Worm (Caenorhabditis elegans) whole organism, young adult: Measurements from ENCODE around the gene clp-10.

ENCODE experiments used
- C06A6.2 ChIP-seq: fragments of 200-800 bp; sonication (Bioruptor generic); conservative IDR thresholded peaks from 2 replicates; pipeline ENCODE4 v1.3.6; 2022; ENCODE audit warnings: missing genetic modification characterization, missing compliant biosample characterization
- F22D6.2 ChIP-seq: sonication (generic microtip); optimal IDR thresholded peaks from 2 replicates; lab custom pipeline; 2016; ENCODE audit warnings: mild to moderate bottlenecking, missing genetic modification characterization, missing compliant biosample characterization
- F33H1.4 ChIP-seq: fragments of 200-800 bp; sonication (Bioruptor generic); IDR thresholded peaks from 2 replicates; pipeline ENCODE4 v1.3.6; 2022; ENCODE audit warnings: missing genetic modification reagents, missing genetic modification characterization, missing compliant biosample characterization
- F57C9.4 ChIP-seq: sonication (generic microtip); optimal IDR thresholded peaks from 2 replicates; lab custom pipeline; 2017; ENCODE audit warnings: mild to moderate bottlenecking, missing genetic modification characterization, missing compliant biosample characterization
- K11D2.4 ChIP-seq: fragments of 200-800 bp; sonication (Bioruptor generic); IDR thresholded peaks from 2 replicates; pipeline ENCODE4 v1.3.6; 2022; ENCODE audit warnings: missing genetic modification reagents, missing genetic modification characterization, missing compliant biosample characterization
- K12H6.12 ChIP-seq: fragments of 200-800 bp; sonication (Bioruptor generic); optimal IDR thresholded peaks from 2 replicates; lab custom pipeline; 2018; ENCODE audit warnings: mild to moderate bottlenecking, missing genetic modification characterization, missing compliant biosample characterization
- T07F8.4 ChIP-seq: sonication (generic microtip); optimal IDR thresholded peaks from 2 replicates; lab custom pipeline; 2016; ENCODE audit warnings: mild to moderate bottlenecking, missing genetic modification characterization, moderate library complexity, missing compliant biosample characterization
- athp-1 ChIP-seq: sonication (generic microtip); optimal IDR thresholded peaks from 2 replicates; lab custom pipeline; 2017; ENCODE audit warnings: mild to moderate bottlenecking, missing genetic modification characterization, missing compliant biosample characterization
- attf-3 ChIP-seq: fragments of 200-800 bp; sonication (Bioruptor generic); conservative IDR thresholded peaks from 2 replicates; pipeline ENCODE4 v1.3.6; 2022; ENCODE audit warnings: missing genetic modification reagents, missing genetic modification characterization, missing compliant biosample characterization
- attf-6 ChIP-seq: fragments of 200-800 bp; sonication (Bioruptor generic); IDR thresholded peaks from 2 replicates; pipeline ENCODE4 v1.3.6; 2022; ENCODE audit warnings: missing genetic modification reagents, missing genetic modification characterization, missing compliant biosample characterization
- bed-1 ChIP-seq: fragments of 200-800 bp; sonication (Bioruptor generic); IDR thresholded peaks from 2 replicates; pipeline ENCODE4 v1.3.6; 2022; ENCODE audit warnings: missing genetic modification reagents, missing genetic modification characterization, missing compliant biosample characterization
- ccch-3 ChIP-seq: fragments of 200-800 bp; sonication (Bioruptor generic); optimal IDR thresholded peaks from 2 replicates; lab custom pipeline; 2018; ENCODE audit warnings: mild to moderate bottlenecking, missing genetic modification characterization, missing compliant biosample characterization
- cebp-1 ChIP-seq, 2 experiments: fragments of 200-800 bp in 1 of 2; sonication (Bioruptor generic) in 1 of 2; sonication (generic microtip) in 1 of 2; IDR thresholded peaks in 1 of 2; optimal IDR thresholded peaks in 1 of 2; 2 replicates each; pipeline versions ENCODE4 v1.3.6 to Lab custom; 2017 to 2022; ENCODE audit warnings: missing compliant biosample characterization in 2 of 2, missing genetic modification characterization in 2 of 2, mild to moderate bottlenecking in 1 of 2, missing genetic modification reagents in 1 of 2, moderate library complexity in 1 of 2
- ceh-91 ChIP-seq: fragments of 200-800 bp; sonication (Bioruptor generic); IDR thresholded peaks from 2 replicates; pipeline ENCODE4 v1.3.6; 2022; ENCODE audit warnings: missing genetic modification reagents, missing genetic modification characterization, missing compliant biosample characterization
- dpff-1 ChIP-seq: sonication (generic microtip); optimal IDR thresholded peaks from 2 replicates; lab custom pipeline; 2017; ENCODE audit warnings: mild to moderate bottlenecking, missing genetic modification characterization, missing compliant biosample characterization
- fkh-3 ChIP-seq: sonication (generic microtip); optimal IDR thresholded peaks from 2 replicates; lab custom pipeline; 2016; ENCODE audit warnings: mild to moderate bottlenecking, missing genetic modification characterization, missing compliant biosample characterization
- gei-17 ChIP-seq: fragments of 200-800 bp; sonication (Bioruptor generic); optimal IDR thresholded peaks from 2 replicates; lab custom pipeline; 2018; ENCODE audit warnings: mild to moderate bottlenecking, missing genetic modification characterization, missing compliant biosample characterization
- him-1 ChIP-seq: sonication (generic microtip); optimal IDR thresholded peaks from 2 replicates; lab custom pipeline; 2016; ENCODE audit warnings: missing genotype, missing genetic modification reagents, missing genetic modification characterization, missing compliant biosample characterization
- hlh-12 ChIP-seq: sonication (generic microtip); optimal IDR thresholded peaks from 2 replicates; lab custom pipeline; 2016; ENCODE audit warnings: missing genetic modification characterization, missing compliant biosample characterization
- hmg-1.2 ChIP-seq: fragments of 200-800 bp; sonication (Bioruptor generic); IDR thresholded peaks from 2 replicates; pipeline ENCODE4 v1.3.6; 2022; ENCODE audit warnings: missing genetic modification reagents, missing genetic modification characterization, missing compliant biosample characterization
- hmg-20 ChIP-seq: fragments of 200-800 bp; sonication (Bioruptor generic); IDR thresholded peaks from 2 replicates; pipeline ENCODE4 v1.3.6; 2022; ENCODE audit warnings: missing genetic modification reagents, missing genetic modification characterization, missing compliant biosample characterization
- lag-1 ChIP-seq: fragments of 200-800 bp; sonication (Bioruptor generic); IDR thresholded peaks from 2 replicates; pipeline ENCODE4 v1.3.6; 2022; ENCODE audit warnings: missing genetic modification reagents, missing genetic modification characterization, missing compliant biosample characterization
- let-526 ChIP-seq: fragments of 200-800 bp; sonication (Bioruptor generic); IDR thresholded peaks from 2 replicates; pipeline ENCODE4 v1.3.6; 2022; ENCODE audit warnings: missing genetic modification reagents, missing genetic modification characterization, missing compliant biosample characterization
- lin-26 ChIP-seq: fragments of 200-800 bp; sonication (Bioruptor generic); IDR thresholded peaks from 2 replicates; pipeline ENCODE4 v1.3.6; 2022; ENCODE audit warnings: missing genetic modification reagents, missing genetic modification characterization, missing compliant biosample characterization
- lin-35 ChIP-seq, 3 experiments: fragments of 150-350 bp in 2 of 3; sonication (generic microtip) in 1 of 3; optimal IDR thresholded peaks; 2 replicates each; lab custom pipeline; 2014 to 2018; ENCODE audit warnings: missing biosample characterization in 3 of 3, missing genetic modification characterization in 3 of 3, missing genetic modification reagents in 3 of 3
- lin-40 ChIP-seq: sonication (generic microtip); optimal IDR thresholded peaks from 2 replicates; lab custom pipeline; 2016; ENCODE audit warnings: missing genetic modification characterization, mild to moderate bottlenecking, missing compliant biosample characterization, missing genotype, missing genetic modification reagents
- lir-1 ChIP-seq: fragments of 200-800 bp; sonication (Bioruptor generic); conservative IDR thresholded peaks from 2 replicates; pipeline ENCODE4 v1.3.6; 2022; ENCODE audit warnings: missing genetic modification reagents, missing genetic modification characterization, missing compliant biosample characterization
- lsl-1 ChIP-seq: fragments of 200-800 bp; sonication (Bioruptor generic); optimal IDR thresholded peaks from 2 replicates; lab custom pipeline; 2018; ENCODE audit warnings: mild to moderate bottlenecking, missing genetic modification characterization, moderate library complexity, missing compliant biosample characterization
- madf-6 ChIP-seq: fragments of 200-800 bp; sonication (Bioruptor generic); IDR thresholded peaks from 2 replicates; pipeline ENCODE4 v1.3.6; 2022; ENCODE audit warnings: missing genetic modification reagents, missing genetic modification characterization, missing compliant biosample characterization
- madf-8 ChIP-seq: fragments of 200-800 bp; sonication (Bioruptor generic); conservative IDR thresholded peaks from 2 replicates; pipeline ENCODE4 v1.3.6; 2022; ENCODE audit warnings: missing genetic modification reagents, missing genetic modification characterization, missing compliant biosample characterization
- mcd-1 ChIP-seq: fragments of 200-800 bp; sonication (Bioruptor generic); IDR thresholded peaks from 2 replicates; pipeline ENCODE4 v1.3.6; 2022; ENCODE audit warnings: missing genetic modification reagents, missing genetic modification characterization, missing compliant biosample characterization
- mel-28 ChIP-seq: sonication (generic microtip); optimal IDR thresholded peaks from 2 replicates; lab custom pipeline; 2016; ENCODE audit warnings: borderline replicate concordance, mild to moderate bottlenecking, missing genetic modification characterization, missing compliant biosample characterization
- nfya-2 ChIP-seq: fragments of 200-800 bp; sonication (Bioruptor generic); IDR thresholded peaks from 2 replicates; pipeline ENCODE4 v1.3.6; 2022; ENCODE audit warnings: missing genetic modification reagents, missing genetic modification characterization, missing compliant biosample characterization
- nhr-120 ChIP-seq: fragments of 200-800 bp; sonication (Bioruptor generic); IDR thresholded peaks from 2 replicates; pipeline ENCODE4 v1.3.6; 2022; ENCODE audit warnings: missing genetic modification characterization, missing compliant biosample characterization
- nhr-80 ChIP-seq: sonication (generic microtip); optimal IDR thresholded peaks from 2 replicates; lab custom pipeline; 2016; ENCODE audit warnings: missing genetic modification characterization, missing compliant biosample characterization
- pbrm-1 ChIP-seq: fragments of 200-800 bp; sonication (Bioruptor generic); IDR thresholded peaks from 2 replicates; pipeline ENCODE4 v1.3.6; 2022; ENCODE audit warnings: missing genetic modification reagents, missing genetic modification characterization, missing compliant biosample characterization
- pha-4 ChIP-seq: fragments of 150-350 bp; sonication (generic microtip); optimal IDR thresholded peaks from 2 replicates; lab custom pipeline; 2014; ENCODE audit warnings: missing biosample characterization, missing genetic modification reagents, missing genetic modification characterization
- repo-1 ChIP-seq: sonication (generic microtip); optimal IDR thresholded peaks from 2 replicates; lab custom pipeline; 2017; ENCODE audit warnings: mild to moderate bottlenecking, missing genetic modification characterization, missing compliant biosample characterization
- sdz-38 ChIP-seq: sonication (generic microtip); optimal IDR thresholded peaks from 2 replicates; lab custom pipeline; 2016; ENCODE audit warnings: missing genotype, missing genetic modification characterization, missing compliant biosample characterization
- snpc-3.4 ChIP-seq: sonication (generic microtip); optimal IDR thresholded peaks from 2 replicates; lab custom pipeline; 2017; ENCODE audit warnings: missing genetic modification characterization, mild to moderate bottlenecking, missing compliant biosample characterization, antibody characterized with exemption, moderate library complexity, missing genotype, missing genetic modification reagents
- sptf-2 ChIP-seq: fragments of 200-800 bp; sonication (Bioruptor generic); optimal IDR thresholded peaks from 2 replicates; lab custom pipeline; 2018; ENCODE audit warnings: mild to moderate bottlenecking, missing genetic modification characterization, missing compliant biosample characterization
- tbx-9 ChIP-seq: sonication (generic microtip); optimal IDR thresholded peaks from 2 replicates; lab custom pipeline; 2016; ENCODE audit warnings: borderline replicate concordance, missing genetic modification characterization, inconsistent platforms, missing compliant biosample characterization
- zfh-2 ChIP-seq: fragments of 200-800 bp; sonication (Bioruptor generic); conservative IDR thresholded peaks from 2 replicates; pipeline ENCODE4 v1.3.6; 2022; ENCODE audit warnings: missing genetic modification reagents, missing genetic modification characterization, missing compliant biosample characterization
- zim-3 ChIP-seq: sonication (generic microtip); optimal IDR thresholded peaks from 2 replicates; lab custom pipeline; 2017; ENCODE audit warnings: mild to moderate bottlenecking, missing genetic modification characterization, moderate library complexity, missing compliant biosample characterization
- ztf-18 ChIP-seq: sonication (generic microtip); optimal IDR thresholded peaks from 2 replicates; lab custom pipeline; 2016; ENCODE audit warnings: missing genotype, mild to moderate bottlenecking, missing genetic modification characterization, missing compliant biosample characterization
- ztf-22 ChIP-seq: fragments of 200-800 bp; sonication (Bioruptor generic); optimal IDR thresholded peaks from 2 replicates; lab custom pipeline; 2018; ENCODE audit warnings: mild to moderate bottlenecking, missing genetic modification characterization, moderate library complexity, missing compliant biosample characterization
- ztf-25 ChIP-seq: fragments of 200-800 bp; sonication (Bioruptor generic); IDR thresholded peaks from 2 replicates; pipeline ENCODE4 v1.3.6; 2022; ENCODE audit warnings: missing genetic modification reagents, missing genetic modification characterization, missing compliant biosample characterization
- ztf-3 ChIP-seq: fragments of 200-800 bp; sonication (Bioruptor generic); optimal IDR thresholded peaks from 2 replicates; lab custom pipeline; 2018; ENCODE audit warnings: mild to moderate bottlenecking, missing genetic modification characterization, missing compliant biosample characterization
- ztf-6 ChIP-seq: fragments of 200-800 bp; sonication (Bioruptor generic); IDR thresholded peaks from 2 replicates; pipeline ENCODE4 v1.3.6; 2022; ENCODE audit warnings: missing genetic modification reagents, missing genetic modification characterization, missing compliant biosample characterization

clp-10 gene

ce11 chrIII:62383-62873 lies 24.4 kb upstream of the clp-10 start (continued):
- no peak for TF ChIP-seq madf-6 (GFP tag; lab: Robert Waterston, UW)
- TF ChIP-seq zfh-2 = no peak
- TF ChIP-seq gei-17 = no peak
- TF ChIP-seq pbrm-1 (GFP tag; lab: Robert Waterston, UW) = peak; percentile 68
- TF ChIP-seq ccch-3 (GFP tag; lab: Kevin White, UChicago) = no peak
- TF ChIP-seq dpff-1 (tag; lab: Kevin White, UChicago) = no peak
- no peak for TF ChIP-seq snpc-3.4
- TF ChIP-seq athp-1 (tag; lab: Kevin White, UChicago) = peak; percentile 54
- no peak for TF ChIP-seq let-526 (GFP tag; lab: Robert Waterston, UW)
- TF ChIP-seq nhr-120 (GFP tag; lab: Robert Waterston, UW) = no peak
- no peak for TF ChIP-seq cebp-1 (GFP tag; IDR thresholded peaks at IDR 0.05; lab: Robert Waterston, UW)
- TF ChIP-seq cebp-1 (tag; optimal IDR thresholded peaks at IDR 0.05; lab: Kevin White, UChicago) = peak; percentile 56
- no peak for TF ChIP-seq bed-1 (GFP tag; lab: Robert Waterston, UW)
- no peak for TF ChIP-seq C06A6.2
- peak; percentile 62 for TF ChIP-seq lin-40 (tag; lab: Kevin White, UChicago)
- no peak for TF ChIP-seq F57C9.4 (tag; lab: Kevin White, UChicago)
- TF ChIP-seq F33H1.4 (GFP tag; lab: Robert Waterston, UW) = no peak
- no peak for TF ChIP-seq sdz-38 (tag; lab: Kevin White, UChicago)
- TF ChIP-seq pha-4 (tag; lab: Kevin White, UChicago) = no peak
- TF ChIP-seq repo-1 (tag; lab: Kevin White, UChicago) = no peak
- no peak for TF ChIP-seq hmg-20 (GFP tag; lab: Robert Waterston, UW)
- no peak for TF ChIP-seq nfya-2 (GFP tag; lab: Robert Waterston, UW)
- TF ChIP-seq hmg-1.2 (GFP tag; lab: Robert Waterston, UW) = peak; percentile 33; the same call in 1 of the 2 replicates
- TF ChIP-seq lin-35 (GFP tag; optimal IDR thresholded peaks at IDR 0.05; lab: Kevin White, UChicago) = peak in 1 of 3 experiments; percentile 79
- peak; percentile 79 for TF ChIP-seq K11D2.4 (GFP tag; lab: Robert Waterston, UW)
- no peak for TF ChIP-seq attf-3 (GFP tag; lab: Robert Waterston, UW)
- TF ChIP-seq zim-3 (tag; lab: Kevin White, UChicago) = no peak
- no peak for TF ChIP-seq nhr-80 (tag; lab: Kevin White, UChicago)
- TF ChIP-seq him-1 = no peak
- TF ChIP-seq lag-1 (GFP tag; lab: Robert Waterston, UW) = no peak
- TF ChIP-seq T07F8.4 (tag; lab: Kevin White, UChicago) = no peak
- no peak for TF ChIP-seq ztf-25 (GFP tag; lab: Robert Waterston, UW)
- TF ChIP-seq lir-1 (GFP tag; lab: Robert Waterston, UW) = no peak
- no peak for TF ChIP-seq sptf-2
- no peak for TF ChIP-seq madf-8 (GFP tag; lab: Robert Waterston, UW)
- TF ChIP-seq ztf-3 (GFP tag; lab: Kevin White, UChicago) = no peak
- no peak for TF ChIP-seq ztf-22
- TF ChIP-seq K12H6.12 = peak; percentile 41
- no peak for TF ChIP-seq hlh-12 (tag; lab: Kevin White, UChicago)
- 0 out of 2 replicates have a peak, but pooled peaks have one; percentile 25 for TF ChIP-seq mcd-1
- no peak for TF ChIP-seq ceh-91 (GFP tag; lab: Robert Waterston, UW)
- TF ChIP-seq ztf-18 (tag; lab: Kevin White, UChicago) = no peak
- no peak for TF ChIP-seq ztf-6 (GFP tag; lab: Robert Waterston, UW)
- TF ChIP-seq fkh-3 (tag; lab: Kevin White, UChicago) = no peak
- TF ChIP-seq lin-26 (GFP tag; lab: Robert Waterston, UW) = 0 out of 2 replicates have a peak, but pooled peaks have one; percentile 39
- no peak for TF ChIP-seq F22D6.2 (tag; lab: Kevin White, UChicago)
- no peak for TF ChIP-seq tbx-9 (tag; lab: Kevin White, UChicago)
- no peak for TF ChIP-seq lsl-1 (GFP tag; lab: Kevin White, UChicago)
- no peak for TF ChIP-seq mel-28 (tag; lab: Kevin White, UChicago)
- no peak for TF ChIP-seq attf-6
